Fruit fly (Drosophila melanogaster) whole organism, wandering third instar larva: ENCODE results near the gene Sox21b.

Experiments
- CG9705 ChIP-seq: fragments of 200-800 bp; sonication (Bioruptor generic); optimal IDR thresholded peaks from 2 replicates; lab custom pipeline; 2018; ENCODE audit warnings: missing biosample characterization, mild to moderate bottlenecking, missing genetic modification characterization
- CrebA ChIP-seq: fragments of 200-800 bp; sonication (Bioruptor generic); optimal IDR thresholded peaks from 2 replicates; lab custom pipeline; 2016; ENCODE audit warnings: missing biosample characterization, mild to moderate bottlenecking, missing genetic modification characterization, borderline replicate concordance
- Dif ChIP-seq: fragments of 200-275, 200-300 bp; sonication (Bioruptor generic); optimal IDR thresholded peaks from 2 replicates; lab custom pipeline; 2018; ENCODE audit warnings: missing biosample characterization, missing genetic modification characterization; ENCODE audit not compliant: partially characterized antibody
- Hnf4 ChIP-seq: fragments of 200-800 bp; sonication (Bioruptor generic); optimal IDR thresholded peaks from 2 replicates; lab custom pipeline; 2016; ENCODE audit warnings: missing biosample characterization, mild to moderate bottlenecking, missing genetic modification characterization
- Hr78 ChIP-seq: fragments of >200 bp; optimal IDR thresholded peaks from 2 replicates; lab custom pipeline; 2017; ENCODE audit warnings: missing biosample characterization, missing genetic modification characterization
- Hr83 ChIP-seq: fragments of 200-300 bp; sonication (Bioruptor generic); optimal IDR thresholded peaks from 2 replicates; lab custom pipeline; 2016; ENCODE audit warnings: missing biosample characterization, mild to moderate bottlenecking, missing genetic modification characterization, moderate library complexity; ENCODE audit not compliant: poor library complexity, severe bottlenecking
- Myc ChIP-seq: fragments of >200 bp; optimal IDR thresholded peaks from 2 replicates; lab custom pipeline; 2017
- Vsx2 ChIP-seq: fragments of 200-300, 225-300 bp; sonication (Bioruptor generic); optimal IDR thresholded peaks from 2 replicates; lab custom pipeline; 2018; ENCODE audit warnings: missing biosample characterization, missing genetic modification characterization; ENCODE audit not compliant: partially characterized antibody
- dl ChIP-seq, 2 experiments: fragments of 175-275, 200-275 bp in 1 of 2; fragments of 200-275 bp in 1 of 2; sonication (Bioruptor generic); optimal IDR thresholded peaks; lab custom pipeline; 2018; ENCODE audit warnings: mild to moderate bottlenecking in 2 of 2, missing biosample characterization in 2 of 2, missing genetic modification characterization in 2 of 2, moderate library complexity in 2 of 2; ENCODE audit not compliant: partially characterized antibody in 2 of 2, insufficient read depth in 1 of 2
- fru ChIP-seq: fragments of 200-800 bp; sonication (Bioruptor generic); optimal IDR thresholded peaks from 3 replicates; lab custom pipeline; 2016; ENCODE audit warnings: missing biosample characterization, mild to moderate bottlenecking, missing genetic modification characterization
- h ChIP-seq: fragments of 200-800 bp; sonication (Bioruptor generic); optimal IDR thresholded peaks from 3 replicates; lab custom pipeline; 2016; ENCODE audit warnings: missing biosample characterization, mild to moderate bottlenecking, missing genetic modification characterization
- psq ChIP-seq: fragments of 200-800 bp; sonication (Bioruptor generic); optimal IDR thresholded peaks from 3 replicates; lab custom pipeline; 2017; ENCODE audit warnings: missing biosample characterization, mild to moderate bottlenecking, missing genetic modification characterization, moderate library complexity
- sv ChIP-seq: fragments of 200-800 bp; sonication (Bioruptor generic); optimal IDR thresholded peaks from 3 replicates; lab custom pipeline; 2016; ENCODE audit warnings: missing biosample characterization, missing genetic modification characterization

DNA sequence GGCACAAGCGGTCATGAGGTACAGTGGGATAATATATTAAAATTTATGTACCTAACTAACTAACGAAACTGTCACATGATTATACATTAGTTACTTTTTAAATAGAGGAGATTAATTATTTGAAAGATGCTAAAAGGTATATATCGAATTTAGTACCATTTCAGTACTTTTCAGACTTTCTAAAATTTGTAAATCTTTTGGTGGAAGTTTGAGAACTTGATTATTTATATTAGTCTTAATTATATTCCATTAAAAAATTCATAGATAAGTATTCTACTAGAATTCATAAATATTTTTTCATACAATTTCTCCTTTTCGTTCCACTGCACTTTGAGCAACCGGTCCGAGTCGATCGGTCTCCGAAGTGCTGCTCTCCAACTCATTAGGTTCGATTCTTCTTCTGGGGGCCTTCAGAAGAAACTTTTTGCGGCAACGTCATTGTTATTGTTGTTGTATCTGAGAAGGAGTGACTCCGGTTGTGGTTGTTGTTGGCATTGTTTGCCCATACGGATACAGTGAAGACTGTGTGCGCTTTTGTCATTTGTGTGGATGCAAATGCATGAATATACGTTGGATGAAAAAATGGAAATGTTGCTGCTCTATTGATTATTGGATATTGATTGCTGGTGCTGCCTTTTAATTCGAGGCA is 14.7 kb upstream of the Sox21b start:
- TF ChIP-seq psq (GFP tag; lab: Kevin White, UChicago), result peak; percentile 21
- TF ChIP-seq Hr78 (GFP tag; lab: Kevin White, UChicago), result no peak
- no peak for TF ChIP-seq h (GFP tag; lab: Kevin White, UChicago)
- TF ChIP-seq sv (GFP tag; lab: Kevin White, UChicago), result no peak
- no peak for TF ChIP-seq Vsx2 (GFP tag; lab: Kevin White, UChicago)
- TF ChIP-seq dl (GFP tag; optimal IDR thresholded peaks at IDR 0.05; lab: Kevin White, UChicago; ENCODE audit: insufficient read depth in 1 of 2, partially characterized antibody in 2 of 2), result no peak
- TF ChIP-seq fru (GFP tag; lab: Kevin White, UChicago), result peak; percentile 1
- no peak for TF ChIP-seq CG9705
- TF ChIP-seq Myc (lab: Kevin White, UChicago), result no peak
- no peak for TF ChIP-seq CrebA (GFP tag; lab: Kevin White, UChicago)
- TF ChIP-seq Hr83 (GFP tag; lab: Kevin White, UChicago), result no peak
- no peak for TF ChIP-seq Hnf4 (GFP tag; lab: Kevin White, UChicago)
- TF ChIP-seq Dif (GFP tag; lab: Kevin White, UChicago), result no peak
